Fruit fly (Drosophila melanogaster) whole organism, embryonic: ENCODE results near the gene pdm2.
A peak's percentile ranks its signal among the peaks of the same experiment; 100 is the strongest.

Source experiments
- Atf6 ChIP-seq: fragments of 200-800 bp; sonication (Bioruptor generic); IDR thresholded peaks from 2 replicates; pipeline ENCODE4 v1.3.6; 2022; ENCODE audit warnings: missing biosample characterization, missing genetic modification characterization
- C15 ChIP-seq: fragments of 200-800 bp; sonication (Bioruptor generic); IDR thresholded peaks from 3 replicates; pipeline ENCODE4 v1.3.6; 2022; ENCODE audit warnings: missing biosample characterization, missing genetic modification characterization
- CG10321 ChIP-seq: fragments of 200-800 bp; sonication (Bioruptor generic); IDR thresholded peaks from 2 replicates; pipeline ENCODE4 v1.3.6; 2022; ENCODE audit warnings: missing biosample characterization, missing genetic modification characterization
- CG10431 ChIP-seq: fragments of 200-800 bp; sonication (Bioruptor generic); optimal IDR thresholded peaks from 3 replicates; lab custom pipeline; 2018; ENCODE audit warnings: missing biosample characterization, mild to moderate bottlenecking, missing genetic modification characterization
- CG10565 ChIP-seq: fragments of 200-800 bp; sonication (Bioruptor generic); optimal IDR thresholded peaks from 3 replicates; lab custom pipeline; 2016; ENCODE audit warnings: missing biosample characterization, mild to moderate bottlenecking, missing genetic modification characterization
- CG10959 ChIP-seq: fragments of 200-800 bp; sonication (Bioruptor generic); IDR thresholded peaks from 2 replicates; pipeline ENCODE4 v1.3.6; 2022; ENCODE audit warnings: missing biosample characterization, missing genetic modification characterization
- CG11085 ChIP-seq: fragments of 200-800 bp; sonication (Bioruptor generic); IDR thresholded peaks from 2 replicates; pipeline ENCODE4 v1.3.6; 2022; ENCODE audit warnings: missing biosample characterization, missing genetic modification characterization
- CG11504 ChIP-seq: fragments of 200-800 bp; sonication (Bioruptor generic); optimal IDR thresholded peaks from 3 replicates; lab custom pipeline; 2019; ENCODE audit warnings: missing biosample characterization, mild to moderate bottlenecking, missing genetic modification characterization, moderate library complexity
- CG12299 ChIP-seq: fragments of 200-800 bp; sonication (Bioruptor generic); optimal IDR thresholded peaks from 2 replicates; lab custom pipeline; 2018; ENCODE audit warnings: missing biosample characterization, mild to moderate bottlenecking, missing genetic modification characterization
- CG13424 ChIP-seq: fragments of 200-800 bp; sonication (Bioruptor generic); optimal IDR thresholded peaks from 2 replicates; lab custom pipeline; 2019; ENCODE audit warnings: missing biosample characterization, mild to moderate bottlenecking, missing genetic modification characterization, moderate library complexity
- CG13624 ChIP-seq: fragments of 200-800 bp; sonication (Bioruptor generic); optimal IDR thresholded peaks from 2 replicates; lab custom pipeline; 2016; ENCODE audit warnings: missing biosample characterization, missing genetic modification characterization
- CG15696 ChIP-seq: fragments of 200-800 bp; sonication (Bioruptor generic); optimal IDR thresholded peaks from 2 replicates; lab custom pipeline; 2019; ENCODE audit warnings: missing biosample characterization, mild to moderate bottlenecking, missing genetic modification characterization, moderate library complexity
- CG18599 ChIP-seq: fragments of 200-800 bp; sonication (Bioruptor generic); optimal IDR thresholded peaks from 3 replicates; lab custom pipeline; 2017; ENCODE audit warnings: missing biosample characterization, missing genetic modification characterization, mild to moderate bottlenecking, moderate library complexity, missing genetic modification reagents
- CG32772 ChIP-seq: fragments of 200-800 bp; sonication (Bioruptor generic); IDR thresholded peaks from 2 replicates; pipeline ENCODE4 v1.3.6; 2022; ENCODE audit warnings: missing biosample characterization, missing genetic modification characterization
- CG33557 ChIP-seq: fragments of 200-800 bp; sonication (Bioruptor generic); optimal IDR thresholded peaks from 2 replicates; lab custom pipeline; 2019; ENCODE audit warnings: missing biosample characterization, mild to moderate bottlenecking, missing genetic modification characterization, moderate library complexity
- CG6175 ChIP-seq: fragments of 200-800 bp; sonication (Bioruptor generic); IDR thresholded peaks from 3 replicates; pipeline ENCODE4 v1.3.6; 2022; ENCODE audit warnings: missing biosample characterization, missing genetic modification characterization
- CG6654 ChIP-seq: fragments of 200-800 bp; sonication (Bioruptor generic); optimal IDR thresholded peaks from 2 replicates; lab custom pipeline; 2017; ENCODE audit warnings: missing biosample characterization, mild to moderate bottlenecking, missing genetic modification characterization
- CG8924 ChIP-seq: fragments of 200-800 bp; optimal IDR thresholded peaks from 3 replicates; lab custom pipeline; 2019; ENCODE audit warnings: missing biosample characterization, mild to moderate bottlenecking, missing genetic modification characterization, moderate library complexity
- CTCF ChIP-seq: fragments of 200-800 bp; sonication (Bioruptor generic); optimal IDR thresholded peaks from 2 replicates; lab custom pipeline; 2017; ENCODE audit warnings: missing biosample characterization, mild to moderate bottlenecking, missing genetic modification characterization, moderate library complexity
- Dref ChIP-seq: fragments of 200-800 bp; sonication (Bioruptor generic); IDR thresholded peaks from 2 replicates; pipeline ENCODE4 v1.3.6; 2022; ENCODE audit warnings: missing biosample characterization, missing genetic modification characterization
- Ets65A ChIP-seq: fragments of 200-800 bp; sonication (Bioruptor generic); peaks from one replicate; lab custom pipeline; 2016; ENCODE audit warnings: missing biosample characterization, missing genetic modification characterization
- Gsc ChIP-seq: fragments of 200-800 bp; sonication (Bioruptor generic); IDR thresholded peaks from 2 replicates; pipeline ENCODE4 v1.3.6; 2022; ENCODE audit warnings: missing biosample characterization, missing genetic modification characterization
- Jarid2 ChIP-seq: fragments of 200-800 bp; sonication (Bioruptor generic); optimal IDR thresholded peaks from 3 replicates; lab custom pipeline; 2017; ENCODE audit warnings: mild to moderate bottlenecking, missing biosample characterization, missing genetic modification reagents, missing genetic modification characterization
- Myb ChIP-seq: fragments of 200-800 bp; sonication (Bioruptor generic); optimal IDR thresholded peaks from 2 replicates; lab custom pipeline; 2016; ENCODE audit warnings: missing biosample characterization, missing genetic modification characterization
- NC2α ChIP-seq: fragments of 200-800 bp; sonication (Bioruptor generic); optimal IDR thresholded peaks from 2 replicates; lab custom pipeline; 2016; ENCODE audit warnings: missing biosample characterization, missing genetic modification characterization
- NFAT ChIP-seq: fragments of 200-800 bp; sonication (Bioruptor generic); IDR thresholded peaks from 2 replicates; pipeline ENCODE4 v1.3.6; 2022; ENCODE audit warnings: missing biosample characterization, missing genetic modification characterization
- Nf-YB ChIP-seq: fragments of 200-800 bp; sonication (Bioruptor generic); optimal IDR thresholded peaks from 3 replicates; lab custom pipeline; 2019; ENCODE audit warnings: missing biosample characterization, mild to moderate bottlenecking, missing genetic modification characterization, moderate library complexity
- Oaz ChIP-seq: fragments of 200-800 bp; sonication (Bioruptor generic); IDR thresholded peaks from 2 replicates; pipeline ENCODE4 v1.3.6; 2022; ENCODE audit warnings: missing biosample characterization, missing genetic modification characterization
- Sox100B ChIP-seq: fragments of 200-800 bp; sonication (Bioruptor generic); optimal IDR thresholded peaks from 3 replicates; lab custom pipeline; 2018; ENCODE audit warnings: missing biosample characterization, mild to moderate bottlenecking, missing genetic modification characterization
- Stat92E ChIP-seq, 3 experiments: fragments of >200 bp in 2 of 3; fragments of 200-800 bp in 1 of 3; sonication (Bioruptor generic) in 1 of 3; optimal IDR thresholded peaks; 2 replicates each; lab custom pipeline; 2017 to 2019; ENCODE audit warnings: missing biosample characterization in 3 of 3, missing genetic modification characterization in 3 of 3, mild to moderate bottlenecking in 1 of 3, moderate library complexity in 1 of 3
- Taf1 ChIP-seq: fragments of 200-800 bp; sonication (Bioruptor generic); IDR thresholded peaks from 2 replicates; pipeline ENCODE4 v1.3.6; 2022; ENCODE audit warnings: missing biosample characterization, missing genetic modification characterization
- abd-A ChIP-seq: fragments of 200-800 bp; sonication (Bioruptor generic); optimal IDR thresholded peaks from 3 replicates; lab custom pipeline; 2019; ENCODE audit warnings: missing biosample characterization, mild to moderate bottlenecking, missing genetic modification characterization, moderate library complexity
- chif ChIP-seq, 2 experiments: fragments of 200-800 bp; sonication (Bioruptor generic); optimal IDR thresholded peaks; 3 replicates each; lab custom pipeline; 2016; ENCODE audit warnings: missing biosample characterization in 2 of 2, missing genetic modification characterization in 2 of 2
- da ChIP-seq: fragments of 200-800 bp; sonication (Bioruptor generic); optimal IDR thresholded peaks from 2 replicates; lab custom pipeline; 2016; ENCODE audit warnings: missing biosample characterization, missing genetic modification characterization
- esg ChIP-seq: fragments of 200-800 bp; sonication (Bioruptor generic); conservative IDR thresholded peaks from 2 replicates; pipeline ENCODE4 v1.3.6; 2022; ENCODE audit warnings: missing biosample characterization, missing genetic modification characterization
- exex ChIP-seq: fragments of 200-800 bp; sonication (Bioruptor generic); optimal IDR thresholded peaks from 4 replicates; lab custom pipeline; 2018; ENCODE audit warnings: missing biosample characterization, mild to moderate bottlenecking, missing genetic modification characterization, moderate library complexity
- fd96Cb ChIP-seq: fragments of 200-800 bp; sonication (Bioruptor generic); optimal IDR thresholded peaks from 2 replicates; lab custom pipeline; 2018; ENCODE audit warnings: missing biosample characterization, mild to moderate bottlenecking, missing genetic modification characterization, moderate library complexity
- gce ChIP-seq: fragments of 200-800 bp; sonication (Bioruptor generic); IDR thresholded peaks from 3 replicates; pipeline ENCODE4 v1.3.6; 2022; ENCODE audit warnings: missing biosample characterization, missing genetic modification characterization
- gsb ChIP-seq: fragments of 200-800 bp; sonication (Bioruptor generic); IDR thresholded peaks from 2 replicates; pipeline ENCODE4 v1.3.6; 2022; ENCODE audit warnings: missing biosample characterization, missing genetic modification characterization
- jigr1 ChIP-seq: fragments of 200-800 bp; sonication (Bioruptor generic); IDR thresholded peaks from 3 replicates; pipeline ENCODE4 v1.3.6; 2022; ENCODE audit warnings: missing biosample characterization, missing genetic modification characterization
- nerfin-2 ChIP-seq: fragments of 200-800 bp; sonication (Bioruptor generic); IDR thresholded peaks from 2 replicates; pipeline ENCODE4 v1.3.6; 2022; ENCODE audit warnings: missing biosample characterization, missing genetic modification characterization; ENCODE audit not compliant: partially characterized antibody
- oc ChIP-seq: fragments of 200-800 bp; sonication (Bioruptor generic); optimal IDR thresholded peaks from 2 replicates; lab custom pipeline; 2018; ENCODE audit warnings: missing biosample characterization, mild to moderate bottlenecking, missing genetic modification characterization, moderate library complexity
- pzg ChIP-seq: fragments of 200-800 bp; sonication (Bioruptor generic); optimal IDR thresholded peaks from 3 replicates; lab custom pipeline; 2018; ENCODE audit warnings: missing biosample characterization, mild to moderate bottlenecking, missing genetic modification characterization, moderate library complexity
- scrt ChIP-seq: fragments of 200-800 bp; sonication (Bioruptor generic); optimal IDR thresholded peaks from 2 replicates; lab custom pipeline; 2018; ENCODE audit warnings: missing biosample characterization, mild to moderate bottlenecking, missing genetic modification characterization, moderate library complexity
- sens ChIP-seq: fragments of 200-800 bp; sonication (Bioruptor generic); peaks from one replicate; lab custom pipeline; 2016; ENCODE audit warnings: missing biosample characterization, missing genetic modification characterization
- sob ChIP-seq: fragments of 200-800 bp; sonication (Bioruptor generic); IDR thresholded peaks from 2 replicates; pipeline ENCODE4 v1.3.6; 2022; ENCODE audit warnings: missing biosample characterization, missing genetic modification characterization
- tna ChIP-seq: fragments of 200-800 bp; sonication (Bioruptor generic); IDR thresholded peaks from 2 replicates; pipeline ENCODE4 v1.3.6; 2022; ENCODE audit warnings: missing biosample characterization, missing genetic modification characterization; ENCODE audit not compliant: partially characterized antibody
- trem ChIP-seq: fragments of 200-800 bp; optimal IDR thresholded peaks from 3 replicates; lab custom pipeline; 2019; ENCODE audit warnings: missing biosample characterization, mild to moderate bottlenecking, missing genetic modification characterization, moderate library complexity
- tup ChIP-seq: fragments of 200-800 bp; sonication (Bioruptor generic); optimal IDR thresholded peaks from 2 replicates; lab custom pipeline; 2016; ENCODE audit warnings: missing biosample characterization, mild to moderate bottlenecking, missing genetic modification characterization, moderate library complexity
- usp ChIP-seq: fragments of >200 bp; optimal IDR thresholded peaks from 2 replicates; lab custom pipeline; 2017; ENCODE audit warnings: missing biosample characterization, missing genetic modification characterization
- wek ChIP-seq: fragments of 200-800 bp; sonication (Bioruptor generic); optimal IDR thresholded peaks from 3 replicates; lab custom pipeline; 2018; ENCODE audit warnings: missing biosample characterization, mild to moderate bottlenecking, missing genetic modification characterization, moderate library complexity

pdm2 gene

DNA sequence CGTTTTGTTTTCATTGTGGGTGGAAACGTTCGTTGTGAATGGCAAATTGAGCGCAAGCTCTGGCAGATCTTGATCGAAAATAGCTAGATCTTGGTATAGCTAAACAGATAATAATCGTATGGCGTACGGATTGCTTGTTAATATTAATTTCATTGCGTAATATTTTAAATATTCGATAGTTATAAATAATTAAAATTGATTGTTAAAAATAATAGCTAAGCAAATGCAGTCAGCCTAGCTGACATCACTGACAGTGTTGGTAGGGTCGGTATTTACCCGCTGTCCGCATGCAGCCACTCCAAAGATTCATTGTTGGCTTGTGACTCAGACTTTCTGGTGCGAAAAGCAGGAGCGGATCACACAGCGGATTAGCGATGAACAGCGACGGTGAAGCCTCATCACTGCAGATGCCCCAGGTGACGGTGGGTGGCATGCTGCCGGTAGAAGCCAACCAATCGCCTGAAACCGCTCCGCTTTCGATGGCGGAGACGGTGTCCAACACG, 47.5 kb downstream of the pdm2 start, which contains the start of the genes CG5776 and spict (continued):
- peak; percentile 15 for TF ChIP-seq fd96Cb (tag; lab: Kevin White, UChicago)
- peak; percentile 15 for TF ChIP-seq exex (tag; lab: Kevin White, UChicago)
- no peak; the same call in 1 of the 2 replicates for TF ChIP-seq tna (GFP tag; lab: Robert Waterston, UW)
- peak; percentile 76 for TF ChIP-seq trem (tag; lab: Kevin White, UChicago)
- no peak for TF ChIP-seq jigr1 (GFP tag; lab: Robert Waterston, UW)
- TF ChIP-seq CG10565 (GFP tag; lab: Kevin White, UChicago) = no peak
- peak; percentile 91 for TF ChIP-seq sob
- peak in 1 of 2 experiments; percentile 10 for TF ChIP-seq chif (GFP tag; optimal IDR thresholded peaks at IDR 0.05; lab: Kevin White, UChicago)
- peak; percentile 84 for TF ChIP-seq CG32772 (GFP tag; lab: Robert Waterston, UW)
- TF ChIP-seq CG12299 = peak; percentile 70
- TF ChIP-seq Nf-YB (GFP tag; lab: Kevin White, UChicago) = peak; percentile 56
- TF ChIP-seq esg (GFP tag; lab: Robert Waterston, UW) = peak; percentile 84
- TF ChIP-seq CG10321 (GFP tag; lab: Robert Waterston, UW) = 0 out of 2 replicates have a peak, but pooled peaks have one; percentile 34
- TF ChIP-seq pzg (GFP tag; lab: Kevin White, UChicago) = peak; percentile 71
- TF ChIP-seq CG33557 = peak; percentile 60
- no peak for TF ChIP-seq CTCF (GFP tag; lab: Kevin White, UChicago)
- TF ChIP-seq Jarid2 = peak; percentile 48
- no peak for TF ChIP-seq CG6654
- 0 out of 3 replicates have a peak, but pooled peaks have one; percentile 23 for TF ChIP-seq gce
- no peak for TF ChIP-seq Gsc (GFP tag; lab: Robert Waterston, UW)
- TF ChIP-seq Myb (GFP tag; lab: Kevin White, UChicago) = peak; percentile 22
- TF ChIP-seq usp (GFP tag; lab: Kevin White, UChicago) = no peak
- TF ChIP-seq abd-A (tag; lab: Kevin White, UChicago) = no peak
- TF ChIP-seq Sox100B = no peak
- TF ChIP-seq NFAT (GFP tag; lab: Robert Waterston, UW) = peak; percentile 62; the same call in 1 of the 2 replicates
- TF ChIP-seq oc (tag; lab: Kevin White, UChicago) = peak; percentile 53
- peak; percentile 70; the same call in 1 of the 2 replicates for TF ChIP-seq Oaz (GFP tag; lab: Robert Waterston, UW)
- peak; percentile 36; the same call in 1 of the 2 replicates for TF ChIP-seq Dref
- TF ChIP-seq sens (GFP tag; lab: Kevin White, UChicago) = peak; percentile 79
- no peak for TF ChIP-seq CG10431 (GFP tag; lab: Kevin White, UChicago)
- TF ChIP-seq scrt (GFP tag; lab: Kevin White, UChicago) = peak; percentile 68
- TF ChIP-seq CG6175 (GFP tag; lab: Robert Waterston, UW) = no peak
- TF ChIP-seq CG13624 = peak; percentile 39
- TF ChIP-seq nerfin-2 = no peak
- TF ChIP-seq CG11085 (GFP tag; lab: Robert Waterston, UW) = peak; percentile 51
- TF ChIP-seq NC2α (GFP tag; lab: Kevin White, UChicago) = no peak
- peak; percentile 84 for TF ChIP-seq Atf6 (GFP tag; lab: Robert Waterston, UW)
- peak; percentile 85 for TF ChIP-seq CG8924
- peak; percentile 49 for TF ChIP-seq CG10959 (GFP tag; lab: Robert Waterston, UW)
- TF ChIP-seq Taf1 = no peak
- 0 out of 3 replicates have a peak, but pooled peaks have one; percentile 32 for TF ChIP-seq C15 (GFP tag; lab: Robert Waterston, UW)
- TF ChIP-seq gsb = peak; percentile 34; the same call in 1 of the 2 replicates
- TF ChIP-seq CG13424 (tag; lab: Kevin White, UChicago) = peak; percentile 86
- TF ChIP-seq Stat92E (GFP tag; optimal IDR thresholded peaks at IDR 0.05; lab: Kevin White, UChicago) = peak in 1 of 3 experiments; percentile 46
- TF ChIP-seq tup (GFP tag; lab: Kevin White, UChicago) = no peak
- peak; percentile 61 for TF ChIP-seq CG15696 (tag; lab: Kevin White, UChicago)
- no peak for TF ChIP-seq da (GFP tag; lab: Kevin White, UChicago)
- peak; percentile 24 for TF ChIP-seq Ets65A (GFP tag; lab: Kevin White, UChicago)
- TF ChIP-seq CG11504 (tag; lab: Kevin White, UChicago) = peak; percentile 77
- TF ChIP-seq CG18599 = peak; percentile 73
- TF ChIP-seq wek (GFP tag; lab: Kevin White, UChicago) = no peak
